Worm (Caenorhabditis elegans) whole organism, midembryonic: ENCODE data around the gene ttr-26.

Experiments used
- T22C8.4 ChIP-seq: fragments of 200-800 bp; sonication (Bioruptor generic); IDR thresholded peaks from 2 replicates; pipeline ENCODE4 v1.3.6; 2022; ENCODE audit warnings: missing genetic modification characterization, missing compliant biosample characterization
- cog-1 ChIP-seq: sonication (generic microtip); optimal IDR thresholded peaks from 2 replicates; lab custom pipeline; 2016; ENCODE audit warnings: missing genetic modification characterization, missing compliant biosample characterization
- flt-1 ChIP-seq: fragments of 200-800 bp; sonication (Bioruptor generic); IDR thresholded peaks from 2 replicates; pipeline ENCODE4 v1.3.6; 2022; ENCODE audit warnings: missing genetic modification characterization, missing compliant biosample characterization
- med-1 ChIP-seq: sonication (generic microtip); optimal IDR thresholded peaks from 2 replicates; lab custom pipeline; 2017; ENCODE audit warnings: missing genetic modification characterization, mild to moderate bottlenecking, missing compliant biosample characterization, antibody characterized with exemption, missing genetic modification reagents; ENCODE audit not compliant: insufficient read depth
- ref-1 ChIP-seq: fragments of 200-800 bp; sonication (Bioruptor generic); conservative IDR thresholded peaks from 2 replicates; pipeline ENCODE4 v1.3.6; 2022; ENCODE audit warnings: missing genetic modification reagents, missing genetic modification characterization, missing compliant biosample characterization
- tab-1 ChIP-seq: fragments of 200-800 bp; sonication (Bioruptor generic); IDR thresholded peaks from 2 replicates; pipeline ENCODE4 v1.3.6; 2022; ENCODE audit warnings: missing genetic modification characterization, missing compliant biosample characterization
- ztf-23 ChIP-seq: fragments of 200-800 bp; sonication (Bioruptor generic); IDR thresholded peaks from 2 replicates; pipeline ENCODE4 v1.3.6; 2022; ENCODE audit warnings: missing genetic modification reagents, missing genetic modification characterization, missing compliant biosample characterization

DNA sequence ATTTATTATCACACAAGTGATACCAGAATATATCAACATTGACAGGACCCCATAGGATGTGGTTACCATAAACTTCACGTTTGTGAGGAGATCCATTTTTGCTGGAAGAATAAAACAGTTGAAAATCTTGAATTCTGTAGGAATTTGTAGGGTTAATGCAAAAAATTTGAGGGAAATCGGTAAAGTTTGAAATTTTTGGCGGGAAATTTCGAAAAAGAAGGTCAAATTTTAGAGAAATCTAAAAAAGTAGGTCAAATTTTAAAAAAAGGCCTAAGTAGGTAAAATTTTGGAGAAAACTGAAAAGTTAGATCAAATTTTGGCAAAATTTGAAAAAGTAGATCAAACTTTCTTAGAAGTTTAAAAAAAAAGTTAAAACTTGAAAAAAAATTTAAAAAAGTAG lies 4.7 kb upstream of the ttr-26 start, which contains the start of gene srg-34:
- TF ChIP-seq cog-1 (tag; lab: Kevin White, UChicago), result no peak
- TF ChIP-seq ref-1, result no peak
- no peak for TF ChIP-seq tab-1
- TF ChIP-seq ztf-23 (GFP tag; lab: Robert Waterston, UW), result no peak
- TF ChIP-seq med-1 (GFP tag; lab: Kevin White, UChicago), result no peak
- no peak for TF ChIP-seq T22C8.4 (GFP tag; lab: Robert Waterston, UW)
- no peak for TF ChIP-seq flt-1
